Worm (Caenorhabditis elegans) whole organism, L4/young adult: ENCODE results near the gene tpk-1.

ENCODE experiments used
- W03F9.2 ChIP-seq: fragments of 150-350 bp; optimal IDR thresholded peaks from 2 replicates; lab custom pipeline; 2014; ENCODE audit warnings: missing biosample characterization, missing genetic modification characterization
- him-1 ChIP-seq: sonication (generic microtip); optimal IDR thresholded peaks from 2 replicates; lab custom pipeline; 2016; ENCODE audit warnings: missing genotype, missing genetic modification reagents, missing genetic modification characterization, missing compliant biosample characterization

DNA sequence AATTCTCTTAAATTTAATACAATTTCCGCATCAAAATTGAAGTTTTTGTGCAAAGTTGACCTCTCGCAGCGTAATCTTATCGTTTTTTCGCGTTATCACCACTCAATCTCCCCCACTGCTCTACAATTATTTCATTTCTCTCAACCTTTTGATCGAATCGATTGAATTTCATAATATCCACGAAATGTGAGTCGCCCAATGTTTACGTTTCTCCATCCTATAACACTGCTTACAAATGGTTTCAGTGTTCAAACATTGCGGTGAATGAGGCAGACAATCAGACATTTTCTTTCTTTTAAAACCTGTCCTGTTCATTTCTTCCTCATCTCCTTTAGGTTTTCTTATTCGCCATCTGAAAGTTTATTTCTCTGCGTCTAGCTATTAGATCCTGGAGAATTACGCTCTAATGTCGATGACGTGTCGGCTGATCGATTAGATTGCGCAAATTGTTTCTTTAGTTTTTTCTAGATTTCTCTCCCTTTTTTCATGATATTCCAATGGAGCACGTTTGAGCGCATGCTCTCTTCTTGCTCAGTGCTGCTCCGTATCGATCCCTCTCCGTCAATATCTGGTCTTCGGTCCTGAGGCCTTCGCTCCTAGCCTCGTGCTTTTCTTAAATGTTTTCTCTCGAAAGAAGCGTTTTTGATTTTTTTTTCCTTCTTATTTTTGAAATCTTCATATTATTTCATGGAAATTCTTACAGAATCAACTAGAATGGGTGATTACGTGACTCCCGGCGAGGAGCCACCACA lies 6.9 kb upstream of the tpk-1 start, which contains the start of gene unc-32:
- no peak for TF ChIP-seq W03F9.2 (tag; lab: Kevin White, UChicago)
- peak; percentile 4 for TF ChIP-seq him-1 (tag; lab: Kevin White, UChicago)
